Fruit fly (Drosophila melanogaster): ENCODE data around the gene Rb97D.

The Rb97D gene

DNA sequence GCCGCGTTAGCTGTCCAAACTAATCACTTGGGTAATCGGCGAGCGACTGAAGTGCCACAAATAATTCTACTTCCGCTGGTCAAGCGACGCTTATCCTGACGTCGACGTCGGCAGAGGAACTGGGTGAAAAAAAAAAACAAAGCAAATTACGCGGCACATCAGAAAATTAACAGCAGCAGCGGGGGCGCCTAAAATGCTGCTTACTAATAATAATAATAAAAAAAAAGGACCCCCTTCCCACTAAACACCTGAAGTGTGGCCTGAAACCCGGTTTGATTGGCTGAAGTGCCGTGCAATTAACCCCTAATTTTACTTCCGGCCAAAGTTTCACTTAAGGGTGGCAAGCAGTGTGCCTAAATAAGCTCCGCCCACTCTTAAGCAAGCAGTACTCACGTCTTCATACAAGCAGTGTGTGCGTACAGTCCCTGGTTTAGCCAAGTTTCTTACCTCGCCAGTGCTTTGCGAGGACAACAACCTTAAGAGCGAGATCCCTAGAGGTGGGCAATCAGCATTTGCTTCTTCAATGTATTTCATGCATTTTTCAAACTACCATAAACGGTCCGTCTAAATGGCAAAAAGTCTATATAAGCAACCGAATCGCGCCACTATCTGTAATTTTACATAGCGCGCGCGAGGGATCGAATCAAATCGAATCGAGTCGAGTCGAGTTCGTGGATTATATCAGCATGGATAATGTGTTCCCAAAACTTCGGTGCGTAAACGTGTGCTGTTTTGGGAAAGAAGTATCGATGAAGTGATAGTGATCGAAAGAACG is 5.8 kb upstream of the Rb97D start, which contains the start of the genes ro and T48 (continued):
- TF ChIP-seq gem (tag; optimal IDR thresholded peaks at IDR 0.05) (peak; percentile 44), CG15696 (tag; optimal IDR thresholded peaks at IDR 0.05) (peak; percentile 30), CG3407 (GFP tag; optimal IDR thresholded peaks at IDR 0.05) (no peak), nau (GFP tag; optimal IDR thresholded peaks at IDR 0.05) (no peak), CG2875 (GFP tag; optimal IDR thresholded peaks at IDR 0.05) (peak; percentile 47), Sox100B (GFP tag; optimal IDR thresholded peaks at IDR 0.05) (no peak), tna (GFP tag; IDR thresholded peaks at IDR 0.05; ENCODE audit: partially characterized antibody) (0 out of 2 replicates have a peak, but pooled peaks have one; percentile 36), repo (GFP tag; optimal IDR thresholded peaks at IDR 0.05) (peak; percentile 71), CG12659 (GFP tag; optimal IDR thresholded peaks at IDR 0.05) (peak; percentile 75), CG10366 (GFP tag; IDR thresholded peaks at IDR 0.05) (peak; percentile 10; the same call in 1 of the 2 replicates), CG32532 (GFP tag; IDR thresholded peaks at IDR 0.05) (no peak; the same call in none of the 2 replicates), CG43689 (GFP tag; IDR thresholded peaks at IDR 0.05) (no peak), Neu2 (GFP tag; optimal IDR thresholded peaks at IDR 0.05; ENCODE audit: borderline replicate concordance) (no peak), peb (GFP tag; IDR thresholded peaks at IDR 0.05) (no peak), CrebB (tag; optimal IDR thresholded peaks at IDR 0.05) (peak; percentile 51), psq (GFP tag; optimal IDR thresholded peaks at IDR 0.05) (peak; percentile 33), Dbx (GFP tag; IDR thresholded peaks at IDR 0.05) (peak; percentile 66; the same call in 2 of the 3 replicates), Gsc (GFP tag; IDR thresholded peaks at IDR 0.05) (no peak), Bgb (GFP tag; IDR thresholded peaks at IDR 0.05; ENCODE audit: partially characterized antibody) (peak; percentile 84), CG11456 (GFP tag; IDR thresholded peaks at IDR 0.05) (peak; percentile 77; the same call in 2 of the 3 replicates), CG30403 (GFP tag; optimal IDR thresholded peaks at IDR 0.05) (peak; percentile 51), ci (GFP tag; IDR thresholded peaks at IDR 0.05) (peak; percentile 72), btn (GFP tag; optimal IDR thresholded peaks at IDR 0.05) (peak; percentile 13), Meics (GFP tag; optimal IDR thresholded peaks at IDR 0.05) (peak; percentile 42), Mrtf (GFP tag; IDR thresholded peaks at IDR 0.05) (peak; percentile 29; the same call in 1 of the 3 replicates), mld (GFP tag; IDR thresholded peaks at IDR 0.05; ENCODE audit: partially characterized antibody) (no peak; the same call in 2 of the 3 replicates), HmgZ (tag; optimal IDR thresholded peaks at IDR 0.05) (peak; percentile 91), CG10321 (GFP tag; IDR thresholded peaks at IDR 0.05) (0 out of 2 replicates have a peak, but pooled peaks have one; percentile 32), CG9797 (GFP tag; optimal IDR thresholded peaks at IDR 0.05) (peak; percentile 98), BtbVII (GFP tag; optimal IDR thresholded peaks at IDR 0.05) (no peak), CG6765 (GFP tag; optimal IDR thresholded peaks at IDR 0.05) (peak; percentile 12), so (GFP tag; IDR thresholded peaks at IDR 0.05) (peak; percentile 35; the same call in 2 of the 3 replicates), Nf-YA (GFP tag; IDR thresholded peaks at IDR 0.05) (peak; percentile 33; the same call in 1 of the 2 replicates), bigmax (GFP tag; optimal IDR thresholded peaks at IDR 0.05) (peak; percentile 34), Atf6 (GFP tag; IDR thresholded peaks at IDR 0.05) (peak; percentile 51; the same call in 1 of the 2 replicates), amos (GFP tag; IDR thresholded peaks at IDR 0.05; ENCODE audit: partially characterized antibody) (peak; percentile 78), org-1 (GFP tag; optimal IDR thresholded peaks at IDR 0.05) (no peak), aop (GFP tag; IDR thresholded peaks at IDR 0.05) (peak; percentile 93), CG17359 (tag; optimal IDR thresholded peaks at IDR 0.05) (peak; percentile 53), CG8924 (tag; optimal IDR thresholded peaks at IDR 0.05) (peak; percentile 55), ssp (GFP tag; IDR thresholded peaks at IDR 0.05) (peak; percentile 70), CG1024 (GFP tag; IDR thresholded peaks at IDR 0.05) (no peak), CG4617 (GFP tag; optimal IDR thresholded peaks at IDR 0.05; ENCODE audit: borderline replicate concordance) (peak; percentile 48), eve (GFP tag; optimal IDR thresholded peaks at IDR 0.05) (no peak), crol (GFP tag; IDR thresholded peaks at IDR 0.05) (peak; percentile 18; the same call in 1 of the 2 replicates), CG14050 (GFP tag; IDR thresholded peaks at IDR 0.05) (no peak), NK7.1 (GFP tag; optimal IDR thresholded peaks at IDR 0.05) (peak; percentile 8), CG3281 (GFP tag; optimal IDR thresholded peaks at IDR 0.05) (no peak)
